Fruit fly (Drosophila melanogaster): ENCODE measurements around the gene CG43091.
A peak's percentile ranks its signal among the peaks of the same experiment; 100 is the strongest.

Gene CG43091

dm6 chr3R:22719607-22719949 lies 49.0 kb downstream of the CG43091 start (continued):
- no peak for TF ChIP-seq MTF-1 (GFP tag; optimal IDR thresholded peaks at IDR 0.05; ENCODE audit: borderline replicate concordance)
- no peak for TF ChIP-seq HmgD (GFP tag; optimal IDR thresholded peaks at IDR 0.05)
- no peak for TF ChIP-seq gsb-n (tag; optimal IDR thresholded peaks at IDR 0.05)
- TF ChIP-seq vvl (GFP tag; IDR thresholded peaks at IDR 0.05), result 0 out of 2 replicates have a peak, but pooled peaks have one; percentile 23
- peak; percentile 62 for TF ChIP-seq CG17359 (tag; optimal IDR thresholded peaks at IDR 0.05)
- TF ChIP-seq CG18262 (tag; optimal IDR thresholded peaks at IDR 0.05), result peak; percentile 59
- TF ChIP-seq nmo (GFP tag; optimal IDR thresholded peaks at IDR 0.05), result peak; percentile 61
- peak; percentile 46 for TF ChIP-seq CG15696 (tag; optimal IDR thresholded peaks at IDR 0.05)
- TF ChIP-seq HLH54F (GFP tag; optimal IDR thresholded peaks at IDR 0.05), result no peak
- TF ChIP-seq sens (GFP tag), result peak; percentile 86
- 0 out of 3 replicates have a peak, but pooled peaks have one; percentile 25 for TF ChIP-seq B-H1 (GFP tag; IDR thresholded peaks at IDR 0.05)
- TF ChIP-seq CG7745 (tag; optimal IDR thresholded peaks at IDR 0.05), result no peak
- no peak for TF ChIP-seq hth (optimal IDR thresholded peaks at IDR 0.05)
- TF ChIP-seq bbx (GFP tag; IDR thresholded peaks at IDR 0.05; ENCODE audit: partially characterized antibody), result no peak
- peak; percentile 21 for TF ChIP-seq pum (GFP tag; optimal IDR thresholded peaks at IDR 0.05)
- no peak for TF ChIP-seq CG2202 (tag; optimal IDR thresholded peaks at IDR 0.05)
- TF ChIP-seq CG6813 (GFP tag; optimal IDR thresholded peaks at IDR 0.05), result peak; percentile 12
- no peak for TF ChIP-seq CG10565 (GFP tag; optimal IDR thresholded peaks at IDR 0.05)
- peak; percentile 36 for TF ChIP-seq lab (GFP tag; optimal IDR thresholded peaks at IDR 0.05)
- TF ChIP-seq CG4404 (GFP tag; IDR thresholded peaks at IDR 0.05), result no peak
- no peak for TF ChIP-seq TFAM (GFP tag; optimal IDR thresholded peaks at IDR 0.05)
- TF ChIP-seq CG16863 (GFP tag; optimal IDR thresholded peaks at IDR 0.05), result no peak
- TF ChIP-seq CG7556 (GFP tag; optimal IDR thresholded peaks at IDR 0.05), result peak; percentile 46
- TF ChIP-seq Abd-B (GFP tag; optimal IDR thresholded peaks at IDR 0.05), result no peak
- peak; percentile 34 for TF ChIP-seq H2.0 (GFP tag; IDR thresholded peaks at IDR 0.05)
- TF ChIP-seq Blimp-1 (GFP tag; optimal IDR thresholded peaks at IDR 0.05), result peak; percentile 60
- TF ChIP-seq CG18599 (GFP tag; optimal IDR thresholded peaks at IDR 0.05), result peak; percentile 71
- TF ChIP-seq zf30C (GFP tag; optimal IDR thresholded peaks at IDR 0.05), result peak; percentile 72
- TF ChIP-seq CG9817 (tag; optimal IDR thresholded peaks at IDR 0.05), result peak; percentile 23
- TF ChIP-seq Ptx1 (GFP tag; IDR thresholded peaks at IDR 0.05), result 0 out of 2 replicates have a peak, but pooled peaks have one; percentile 30
- peak; percentile 44; the same call in 1 of the 2 replicates for TF ChIP-seq CG31441 (GFP tag; IDR thresholded peaks at IDR 0.05)
- TF ChIP-seq prd (optimal IDR thresholded peaks at IDR 0.05), result no peak
- TF ChIP-seq prd (GFP tag; IDR thresholded peaks at IDR 0.05), result 0 out of 3 replicates have a peak, but pooled peaks have one; percentile 23
- TF ChIP-seq unpg (GFP tag; optimal IDR thresholded peaks at IDR 0.05), result peak; percentile 47
- TF ChIP-seq CG7839 (tag; optimal IDR thresholded peaks at IDR 0.05), result peak; percentile 55
- TF ChIP-seq Fer2 (tag; optimal IDR thresholded peaks at IDR 0.05), result no peak
- no peak for TF ChIP-seq sd (tag; optimal IDR thresholded peaks at IDR 0.05)
- TF ChIP-seq zen (tag; optimal IDR thresholded peaks at IDR 0.05), result peak; percentile 16
- TF ChIP-seq Oli (tag; optimal IDR thresholded peaks at IDR 0.05), result peak; percentile 44
- TF ChIP-seq dpn (GFP tag; optimal IDR thresholded peaks at IDR 0.05), result no peak
- no peak for TF ChIP-seq CG9932 (GFP tag; IDR thresholded peaks at IDR 0.05)
- peak; percentile 40 for TF ChIP-seq CoRest (tag; optimal IDR thresholded peaks at IDR 0.05)
- TF ChIP-seq CG8388 (GFP tag; optimal IDR thresholded peaks at IDR 0.05), result peak; percentile 26
- no peak for TF ChIP-seq HmgZ (tag; optimal IDR thresholded peaks at IDR 0.05)
- peak; percentile 16 for TF ChIP-seq ATbp (GFP tag; optimal IDR thresholded peaks at IDR 0.05)
- TF ChIP-seq CG12391 (tag; optimal IDR thresholded peaks at IDR 0.05), result peak; percentile 14
- TF ChIP-seq Sin3A (optimal IDR thresholded peaks at IDR 0.05), result no peak
- no peak for TF ChIP-seq Taf1 (GFP tag; IDR thresholded peaks at IDR 0.05)
- TF ChIP-seq BEAF-32 (GFP tag; optimal IDR thresholded peaks at IDR 0.05), result no peak
- TF ChIP-seq CG8924 (tag; optimal IDR thresholded peaks at IDR 0.05), result peak; percentile 25
- no peak for TF ChIP-seq fd102C (GFP tag; optimal IDR thresholded peaks at IDR 0.05)

Data from whole organism, embryonic.